Fruit fly (Drosophila melanogaster): ENCODE data around the gene CG9801.

DNA sequence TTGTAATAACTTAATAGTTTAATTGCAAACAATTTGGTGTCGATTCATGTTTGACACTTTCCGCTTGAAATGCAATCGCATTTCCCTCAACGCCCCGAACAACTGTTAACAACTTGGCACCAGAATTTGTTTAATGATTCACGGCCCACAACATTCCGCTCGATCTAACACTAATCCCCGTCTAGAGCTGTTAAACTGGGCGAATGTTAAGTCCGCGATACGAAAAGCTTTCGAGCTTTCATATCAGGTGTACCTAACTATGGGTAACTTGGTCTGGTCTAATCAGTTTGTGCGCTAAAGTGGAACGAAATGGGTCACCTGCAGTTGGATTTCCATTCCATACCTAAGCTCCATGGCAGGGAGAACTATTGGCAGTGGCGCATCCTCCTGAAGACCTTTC lies 25.7 kb upstream of the CG9801 start, which contains the start of gene CG34301:
- TF ChIP-seq CG1233 (GFP tag; optimal IDR thresholded peaks at IDR 0.05) (no peak), Six4 (GFP tag; optimal IDR thresholded peaks at IDR 0.05) (no peak), Hr78 (GFP tag; optimal IDR thresholded peaks at IDR 0.05) (no peak), sd (tag; optimal IDR thresholded peaks at IDR 0.05) (no peak), az2 (GFP tag; optimal IDR thresholded peaks at IDR 0.05) (no peak)
